Worm (Caenorhabditis elegans) whole organism, L4/young adult: ENCODE results near the gene H40L08.9.

Experiments
- W03F9.2 ChIP-seq: fragments of 150-350 bp; optimal IDR thresholded peaks from 2 replicates; lab custom pipeline; 2014; ENCODE audit warnings: missing biosample characterization, missing genetic modification characterization
- dao-5 ChIP-seq: sonication (generic microtip); optimal IDR thresholded peaks from 2 replicates; lab custom pipeline; 2016; ENCODE audit warnings: missing genotype, missing genetic modification characterization, moderate library complexity, missing compliant biosample characterization
- him-1 ChIP-seq: sonication (generic microtip); optimal IDR thresholded peaks from 2 replicates; lab custom pipeline; 2016; ENCODE audit warnings: missing genotype, missing genetic modification reagents, missing genetic modification characterization, missing compliant biosample characterization

ce11 chrX:15115748-15116147 is 39.5 kb upstream of the H40L08.9 start:
- TF ChIP-seq dao-5 (tag; lab: Kevin White, UChicago): no peak
- TF ChIP-seq him-1: no peak
- TF ChIP-seq W03F9.2 (tag; lab: Kevin White, UChicago): no peak
